Fruit fly (Drosophila melanogaster) whole organism, larva: Measurements from ENCODE around the gene Rpn7.

Experiments used
- noc ChIP-seq: fragments of 200-800 bp; sonication (Bioruptor generic); optimal IDR thresholded peaks from 3 replicates; lab custom pipeline; 2019; ENCODE audit warnings: missing biosample characterization, mild to moderate bottlenecking, missing genetic modification characterization, moderate library complexity

Rpn7 gene

DNA sequence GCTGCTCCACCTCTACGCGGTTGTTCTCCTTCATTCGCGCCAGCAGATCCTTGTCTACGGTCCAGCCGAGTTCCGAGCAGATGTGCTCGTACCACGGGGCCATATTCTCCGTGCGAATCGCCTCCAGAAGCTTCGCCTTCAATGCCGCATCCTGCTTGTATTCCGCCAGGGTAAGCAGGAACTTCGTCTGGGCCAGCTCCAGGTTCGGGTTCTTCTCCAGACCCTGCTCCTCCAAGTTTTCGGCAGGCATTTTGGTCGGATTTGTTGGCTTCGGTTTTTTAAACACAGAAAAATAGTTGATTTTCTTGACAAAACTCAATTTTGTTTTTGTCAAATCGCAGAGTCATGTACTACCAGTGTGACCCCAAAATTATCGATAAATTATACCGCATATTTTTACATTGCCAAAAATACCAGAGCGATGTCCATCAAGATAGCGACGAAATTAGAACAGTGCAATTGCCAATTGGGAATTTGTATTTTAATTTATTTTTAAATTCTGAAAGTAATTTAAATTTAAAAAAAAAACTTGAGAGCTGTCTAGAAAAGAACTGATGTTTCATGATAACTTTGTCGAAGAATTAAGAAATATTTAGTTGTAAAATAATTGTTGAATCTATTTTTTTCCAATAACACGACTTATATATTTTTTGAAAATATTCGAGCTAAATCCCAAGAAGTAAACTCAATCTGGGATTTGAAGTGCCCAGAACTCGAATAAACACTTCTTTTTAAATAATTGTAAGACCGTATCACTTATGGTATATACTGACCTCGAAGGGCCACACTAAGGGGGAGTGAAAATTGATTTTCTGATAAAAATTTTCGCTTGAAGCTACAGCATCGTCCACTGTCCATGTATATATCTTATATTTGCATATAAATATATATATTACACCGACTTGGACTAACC is at the start of gene Rpn7, which contains the start of gene AP-2mu:
Rpn7 (minus strand) TSS at position 382 of the 913 bp plus-strand sequence.
AP-2mu (plus strand) TSS at position 783 of the 913 bp plus-strand sequence.
- no peak for TF ChIP-seq noc

DNA sequence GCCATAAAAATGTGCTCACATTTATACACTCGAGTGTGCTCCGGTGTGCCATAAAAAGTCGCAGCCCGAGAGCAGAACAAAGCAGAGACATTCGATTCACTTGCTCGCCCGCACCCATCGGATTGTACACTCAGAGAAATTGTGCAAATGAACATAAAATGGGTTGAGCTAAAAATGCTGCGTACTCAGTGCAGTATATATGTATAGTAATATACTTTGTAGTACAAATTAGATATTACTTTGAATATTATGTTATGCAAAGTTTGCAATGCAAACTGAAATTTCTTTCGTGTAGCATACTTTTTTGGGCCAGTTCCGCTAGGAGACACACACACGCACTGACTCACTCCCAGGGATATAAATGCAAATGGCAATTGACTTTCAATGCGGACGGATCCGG is 41.8 kb upstream of the Rpn7 start:
- TF ChIP-seq noc = no peak

- no peak for TF ChIP-seq noc
These were observed 35.2 kb upstream of the Rpn7 start, which contains the start of gene Octbeta1R for dm6 chr3R:22497025-22497424. Octbeta1R (plus strand) TSS chr3R:22497215.

DNA sequence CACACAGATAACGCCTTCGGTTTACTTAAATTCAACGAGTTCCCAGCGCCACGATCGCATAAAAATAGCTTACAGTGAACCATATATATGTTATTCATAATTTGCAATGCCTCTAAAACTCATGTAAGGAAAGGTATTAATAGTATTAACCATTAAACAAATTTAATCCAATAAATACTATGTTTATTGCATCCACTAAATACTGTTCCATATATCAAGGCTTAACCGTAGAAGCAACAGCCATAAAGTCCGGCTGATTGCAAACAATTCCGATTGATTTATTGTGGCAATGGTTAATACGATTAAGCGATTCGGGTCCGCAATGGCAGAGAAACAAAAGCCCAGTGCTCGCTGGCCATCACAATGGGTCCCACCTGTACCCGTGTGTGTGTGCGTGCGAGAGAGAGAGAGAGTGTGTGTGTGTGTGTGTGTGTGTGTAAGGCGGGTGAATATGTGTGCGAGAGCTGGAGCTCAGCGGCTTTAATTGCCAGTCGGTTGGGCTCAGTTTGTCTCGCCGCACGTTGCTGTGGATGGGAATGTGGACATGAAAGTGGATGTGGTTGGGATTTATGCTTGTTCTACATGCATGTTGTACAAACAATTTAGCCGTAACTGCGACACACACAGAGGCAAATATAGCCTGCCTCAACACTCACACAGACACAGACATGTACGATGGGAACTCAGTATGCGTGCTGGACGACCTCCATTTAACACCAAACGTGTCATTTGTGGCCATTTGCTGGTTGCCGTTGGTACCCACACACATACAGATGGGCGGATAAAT is 32.9 kb upstream of the Rpn7 start:
- peak; percentile 68 for TF ChIP-seq noc

DNA sequence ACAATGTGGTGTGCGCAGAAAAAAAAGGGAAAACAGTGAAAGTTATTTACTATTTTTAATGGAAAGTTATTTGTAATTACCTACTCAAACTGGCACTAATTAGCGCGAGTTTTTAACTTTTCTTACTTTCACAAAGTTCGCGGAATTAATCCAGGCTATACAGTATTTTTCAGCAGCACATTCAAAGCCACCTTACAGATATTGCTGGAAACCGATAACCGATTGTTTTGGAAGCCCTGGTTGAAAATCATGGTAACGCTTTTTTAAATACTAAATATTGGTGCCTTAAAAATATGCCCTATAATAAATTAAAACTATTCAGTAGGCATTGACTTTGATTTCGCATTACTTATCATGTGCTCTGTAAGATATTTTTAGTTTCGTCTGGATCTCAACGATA is 30.9 kb upstream of the Rpn7 start, which contains the start of gene tHMG2:
tHMG2 (plus strand) TSS at position 187 of the 400 bp plus-strand sequence.
- no peak for TF ChIP-seq noc

DNA sequence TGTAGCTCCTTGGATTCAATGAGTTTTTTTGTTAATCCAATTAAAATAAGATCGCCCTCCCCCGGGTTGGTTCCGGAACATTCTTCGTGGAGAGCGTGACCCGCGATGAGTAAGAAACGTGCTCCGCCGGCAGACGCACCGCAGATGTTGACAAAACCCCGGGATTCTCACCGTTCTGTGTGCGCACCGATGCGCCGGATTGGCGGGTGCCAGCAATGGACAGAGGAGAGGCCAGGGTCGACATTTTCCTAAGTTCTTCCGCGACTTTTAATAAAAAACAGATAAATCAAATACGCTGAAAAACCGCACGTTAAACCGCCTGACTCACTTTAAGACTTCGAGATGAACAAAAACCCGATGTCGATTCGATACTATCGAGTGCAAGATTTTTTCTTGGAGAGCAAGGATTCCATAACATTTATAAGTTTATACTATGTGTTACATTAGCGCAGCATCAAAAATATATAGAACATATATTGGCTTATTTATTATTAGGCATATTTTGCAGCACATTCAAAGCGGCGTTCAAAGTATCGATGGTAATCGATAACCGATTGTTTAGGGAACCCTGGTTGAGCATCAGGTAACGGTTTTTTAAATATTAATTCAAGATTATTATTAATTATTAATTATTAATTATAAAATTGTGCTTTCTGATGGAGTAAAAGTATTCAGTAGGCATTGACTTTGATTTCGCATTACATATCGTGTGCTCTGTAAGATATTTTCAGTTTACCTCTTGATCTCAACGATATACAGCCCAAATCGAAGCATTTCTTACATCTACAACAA is 29.4 kb upstream of the Rpn7 start, which contains the start of the genes CCT1 and tHMG1:
CCT1 (minus strand) TSS at position 352 of the 792 bp plus-strand sequence.
tHMG1 (plus strand) TSS at position 742 of the 792 bp plus-strand sequence.
- no peak for TF ChIP-seq noc

dm6 chr3R:22488855-22489254 is 27.0 kb upstream of the Rpn7 start, which contains the start of gene CG5376:
CG5376 (minus strand) TSS chr3R:22488955.
- TF ChIP-seq noc = no peak

DNA sequence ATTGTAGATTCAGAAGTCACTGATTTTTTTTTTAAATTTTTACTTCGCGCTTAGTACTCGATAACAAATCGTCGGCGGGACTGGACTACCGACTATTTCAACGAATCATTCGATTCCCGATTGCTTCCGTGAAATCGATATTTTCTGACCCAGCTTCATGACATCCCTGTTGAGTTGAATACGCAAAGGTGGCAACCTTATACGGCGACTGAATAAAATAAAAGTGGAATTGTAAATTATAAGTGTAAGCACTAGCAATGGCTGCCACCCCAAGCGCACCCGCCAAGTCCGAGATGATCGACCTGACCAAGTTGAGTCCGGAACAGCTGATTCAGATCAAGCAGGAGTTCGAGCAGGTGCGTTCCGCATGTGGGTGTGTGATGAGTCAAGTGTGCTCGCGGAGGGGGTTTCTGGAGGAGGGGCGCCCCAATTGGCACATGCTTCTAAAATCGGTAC is 25.2 kb upstream of the Rpn7 start, which contains the start of gene Pfdn5:
Pfdn5 (plus strand) TSS at position 3 of the 456 bp plus-strand sequence.
- no peak for TF ChIP-seq noc

DNA sequence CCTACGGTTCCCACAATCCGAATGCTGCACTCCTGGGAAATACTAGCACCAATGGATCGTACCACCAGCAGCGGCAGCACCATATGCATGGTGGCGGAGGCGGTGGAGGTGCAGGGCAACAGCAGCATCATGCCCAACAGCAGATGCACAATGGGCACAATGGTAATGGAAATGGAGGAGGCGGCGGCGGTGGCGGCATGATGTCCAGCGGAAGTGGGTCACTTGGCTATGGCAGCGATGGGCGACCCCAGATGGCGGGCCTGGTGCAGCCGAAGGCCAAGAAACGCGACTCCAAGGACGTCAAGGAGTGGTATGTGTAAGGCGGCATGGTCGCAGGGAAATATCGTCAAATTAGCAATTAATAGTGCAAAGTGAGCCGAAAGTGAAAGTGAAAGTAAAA is 21.7 kb upstream of the Rpn7 start:
- no peak for TF ChIP-seq noc

DNA sequence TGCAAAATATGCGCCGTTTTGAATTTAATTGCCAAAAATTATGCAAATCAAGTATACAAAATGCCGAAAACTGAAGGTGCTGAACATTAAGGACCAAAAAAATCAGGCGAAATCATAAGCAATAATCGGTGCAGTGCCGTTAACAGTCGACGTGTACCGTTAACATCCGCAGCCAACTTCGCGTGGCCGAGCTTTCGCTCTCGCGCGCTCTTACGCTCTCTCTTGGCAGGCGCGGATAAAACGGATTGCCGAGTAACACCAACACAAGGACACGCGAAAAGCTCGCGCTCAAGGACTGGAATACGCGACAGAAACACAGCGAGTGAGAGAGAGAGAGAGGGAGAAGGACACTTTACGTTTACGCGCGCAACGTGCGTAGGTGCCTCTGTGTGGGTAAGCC is 8.2 kb upstream of the Rpn7 start:
- no peak for TF ChIP-seq noc

DNA sequence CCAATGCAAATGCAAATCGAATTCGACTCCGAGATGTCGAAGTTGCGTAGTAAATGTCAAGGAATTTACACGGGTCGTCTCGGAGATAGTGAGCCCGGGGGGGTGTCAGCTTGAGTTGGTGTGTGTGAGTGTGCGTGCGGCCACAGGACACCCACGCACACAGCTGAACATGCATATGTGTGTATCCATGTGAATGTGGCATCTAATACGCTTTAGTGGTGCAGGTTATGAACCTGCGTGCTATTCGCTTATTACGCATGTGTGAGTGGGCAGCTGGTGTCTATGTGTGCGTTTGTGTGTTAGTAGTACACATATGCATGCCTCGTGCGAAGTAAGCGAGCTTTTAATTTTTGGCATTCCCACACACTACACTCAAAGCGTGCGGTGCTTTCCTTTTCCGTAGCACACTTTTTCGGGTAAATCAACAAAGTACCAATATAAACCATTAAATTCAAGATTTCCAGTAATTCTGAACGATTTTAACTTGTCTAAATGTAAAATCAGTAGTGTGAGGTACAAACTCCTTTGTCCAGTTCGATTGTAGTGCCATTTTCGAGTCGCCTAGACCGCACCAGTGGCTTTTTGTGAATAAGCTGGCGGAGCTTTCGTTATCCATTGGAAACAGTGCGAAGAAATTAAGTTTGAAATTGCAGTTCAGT is 7.1 kb upstream of the Rpn7 start:
- TF ChIP-seq noc = peak; percentile 54

dm6 chr3R:22467939-22468571 is 6.2 kb upstream of the Rpn7 start, which contains the start of the genes CG5377 and Nrx-1:
CG5377 (minus strand) TSS chr3R:22468157.
Nrx-1 (plus strand) TSS chr3R:22468512.
- no peak for TF ChIP-seq noc

- no peak for TF ChIP-seq noc
These were observed 4.2 kb upstream of the Rpn7 start, which contains the start of gene Pebp1 for dm6 chr3R:22465984-22466530. Pebp1 (plus strand) TSS chr3R:22466034.

dm6 chr3R:22465138-22465537 is 3.3 kb upstream of the Rpn7 start:
- no peak for TF ChIP-seq noc
